Worm (Caenorhabditis elegans) whole organism, L3 larva: ENCODE data around the gene C55A6.1.

Experiments used
- R02D3.7 ChIP-seq: fragments of 150-350 bp; optimal IDR thresholded peaks from 2 replicates; lab custom pipeline; 2014; ENCODE audit warnings: missing biosample characterization, missing genetic modification characterization
- ZK546.5 ChIP-seq: sonication (generic microtip); optimal IDR thresholded peaks from 2 replicates; lab custom pipeline; 2017; ENCODE audit warnings: missing biosample characterization, missing genetic modification characterization
- ama-1 ChIP-seq: fragments of 150-350 bp; optimal IDR thresholded peaks from 2 replicates; lab custom pipeline; 2018
- ceh-28 ChIP-seq: fragments of 150-350 bp; optimal IDR thresholded peaks from 2 replicates; lab custom pipeline; 2014; ENCODE audit warnings: missing biosample characterization, missing genetic modification reagents, missing genetic modification characterization
- ceh-82 ChIP-seq: fragments of 150-350 bp; optimal IDR thresholded peaks from 2 replicates; lab custom pipeline; 2014; ENCODE audit warnings: missing biosample characterization, missing genetic modification characterization
- ceh-9 ChIP-seq: sonication (generic microtip); optimal IDR thresholded peaks from 2 replicates; lab custom pipeline; 2018; ENCODE audit warnings: missing biosample characterization, missing genetic modification characterization
- daf-12 ChIP-seq: fragments of 150-350 bp; optimal IDR thresholded peaks from 2 replicates; lab custom pipeline; 2014; ENCODE audit warnings: missing biosample characterization, missing genetic modification reagents, missing genetic modification characterization
- egl-27 ChIP-seq: sonication (generic microtip); optimal IDR thresholded peaks from 4 replicates; lab custom pipeline; 2017; ENCODE audit warnings: missing biosample characterization, missing genetic modification reagents, missing genetic modification characterization
- egl-5 ChIP-seq: fragments of 150-350 bp; optimal IDR thresholded peaks from 2 replicates; lab custom pipeline; 2017; ENCODE audit warnings: missing biosample characterization, missing genetic modification reagents, missing genetic modification characterization, inconsistent platforms
- elt-1 ChIP-seq: fragments of 150-350 bp; optimal IDR thresholded peaks from 2 replicates; lab custom pipeline; 2014; ENCODE audit warnings: missing biosample characterization, missing genetic modification characterization
- elt-2 ChIP-seq: sonication (generic microtip); optimal IDR thresholded peaks from 2 replicates; lab custom pipeline; 2016; ENCODE audit warnings: missing genetic modification reagents, mild to moderate bottlenecking, missing genetic modification characterization, missing compliant biosample characterization
- elt-3 ChIP-seq, 3 experiments: fragments of 150-350 bp in 1 of 3; sonication (generic microtip) in 2 of 3; optimal IDR thresholded peaks; 2 replicates in 2 of 3; 4 replicates in 1 of 3; lab custom pipeline; 2014 to 2017; ENCODE audit warnings: missing biosample characterization in 3 of 3, missing genetic modification characterization in 3 of 3
- eor-1 ChIP-seq, 2 experiments: fragments of 150-350 bp; optimal IDR thresholded peaks; 2 replicates each; lab custom pipeline; 2014 to 2018; ENCODE audit warnings: missing biosample characterization in 2 of 2, missing genetic modification characterization in 2 of 2
- fkh-10 ChIP-seq: sonication (generic microtip); optimal IDR thresholded peaks from 2 replicates; lab custom pipeline; 2017; ENCODE audit warnings: missing biosample characterization, missing genetic modification reagents, missing genetic modification characterization
- fkh-2 ChIP-seq: fragments of 150-350 bp; optimal IDR thresholded peaks from 2 replicates; lab custom pipeline; 2014; ENCODE audit warnings: missing biosample characterization, missing genetic modification reagents, missing genetic modification characterization
- fos-1 ChIP-seq: fragments of 150-350 bp; optimal IDR thresholded peaks from 2 replicates; lab custom pipeline; 2014; ENCODE audit warnings: missing biosample characterization, missing genetic modification characterization
- hmg-11 ChIP-seq: sonication (generic microtip); optimal IDR thresholded peaks from 2 replicates; lab custom pipeline; 2016; ENCODE audit warnings: missing genetic modification characterization, missing compliant biosample characterization
- jun-1 ChIP-seq: fragments of 150-350 bp; optimal IDR thresholded peaks from 2 replicates; lab custom pipeline; 2014; ENCODE audit warnings: missing biosample characterization, missing genetic modification reagents, missing genetic modification characterization
- lin-15B ChIP-seq: fragments of 150-350 bp; optimal IDR thresholded peaks from 2 replicates; lab custom pipeline; 2014; ENCODE audit warnings: missing biosample characterization, missing genetic modification characterization
- lin-39 ChIP-seq: fragments of 150-350 bp; optimal IDR thresholded peaks from 2 replicates; lab custom pipeline; 2018; ENCODE audit warnings: missing biosample characterization, missing genetic modification reagents, missing genetic modification characterization
- lsy-12 ChIP-seq: sonication (generic microtip); optimal IDR thresholded peaks from 2 replicates; lab custom pipeline; 2016; ENCODE audit warnings: mild to moderate bottlenecking, missing genetic modification characterization, missing compliant biosample characterization
- mdl-1 ChIP-seq: fragments of 150-350 bp; optimal IDR thresholded peaks from 2 replicates; lab custom pipeline; 2014; ENCODE audit warnings: missing biosample characterization, missing genetic modification characterization
- mml-1 ChIP-seq: fragments of 150-350 bp; sonication (generic microtip); optimal IDR thresholded peaks from 3 replicates; lab custom pipeline; 2014; ENCODE audit warnings: missing biosample characterization, missing genetic modification characterization
- nfya-1 ChIP-seq: sonication (generic microtip); optimal IDR thresholded peaks from 2 replicates; lab custom pipeline; 2017; ENCODE audit warnings: missing genetic modification characterization, mild to moderate bottlenecking, missing compliant biosample characterization, antibody characterized with exemption, moderate library complexity; ENCODE audit not compliant: insufficient read depth
- nhr-11 ChIP-seq: fragments of 150-350 bp; optimal IDR thresholded peaks from 2 replicates; lab custom pipeline; 2014; ENCODE audit warnings: missing biosample characterization, missing genetic modification characterization
- nhr-12 ChIP-seq: fragments of 150-350 bp; optimal IDR thresholded peaks from 2 replicates; lab custom pipeline; 2014; ENCODE audit warnings: missing biosample characterization, missing genetic modification characterization
- nhr-23 ChIP-seq: fragments of 150-350 bp; optimal IDR thresholded peaks from 2 replicates; lab custom pipeline; 2014; ENCODE audit warnings: missing biosample characterization, missing genetic modification reagents, missing genetic modification characterization
- nhr-237 ChIP-seq: fragments of 150-350 bp; optimal IDR thresholded peaks from 2 replicates; lab custom pipeline; 2014; ENCODE audit warnings: missing biosample characterization, missing genetic modification characterization
- nhr-25 ChIP-seq: sonication (generic microtip); optimal IDR thresholded peaks from 2 replicates; lab custom pipeline; 2017; ENCODE audit warnings: missing biosample characterization, missing genetic modification characterization
- nhr-28 ChIP-seq: fragments of 150-350 bp; optimal IDR thresholded peaks from 2 replicates; lab custom pipeline; 2014; ENCODE audit warnings: missing biosample characterization, missing genetic modification characterization
- nhr-43 ChIP-seq: sonication (generic microtip); optimal IDR thresholded peaks from 2 replicates; lab custom pipeline; 2016; ENCODE audit warnings: mild to moderate bottlenecking, missing genetic modification characterization, missing compliant biosample characterization; ENCODE audit not compliant: poor library complexity, severe bottlenecking
- nhr-67 ChIP-seq: fragments of 150-350 bp; optimal IDR thresholded peaks from 2 replicates; lab custom pipeline; 2014; ENCODE audit warnings: missing biosample characterization, missing genetic modification characterization
- nhr-76 ChIP-seq: fragments of 150-350 bp; sonication (generic microtip); optimal IDR thresholded peaks from 5 replicates; lab custom pipeline; 2014; ENCODE audit warnings: missing biosample characterization, missing genetic modification characterization
- nhr-77 ChIP-seq: fragments of 150-350 bp; optimal IDR thresholded peaks from 2 replicates; lab custom pipeline; 2014; ENCODE audit warnings: missing biosample characterization, missing genetic modification characterization
- pha-4 ChIP-seq: fragments of 150-350 bp; optimal IDR thresholded peaks from 2 replicates; lab custom pipeline; 2014; ENCODE audit warnings: missing biosample characterization, missing genetic modification reagents, missing genetic modification characterization
- pqm-1 ChIP-seq: fragments of 150-350 bp; optimal IDR thresholded peaks from 2 replicates; lab custom pipeline; 2017; ENCODE audit warnings: missing biosample characterization, missing genetic modification characterization, inconsistent platforms
- sea-2 ChIP-seq: fragments of 150-350 bp; sonication (generic microtip); optimal IDR thresholded peaks from 4 replicates; lab custom pipeline; 2014; ENCODE audit warnings: missing biosample characterization, missing genetic modification reagents, missing genetic modification characterization
- skn-1 ChIP-seq: fragments of 150-350 bp; optimal IDR thresholded peaks from 2 replicates; lab custom pipeline; 2014; ENCODE audit warnings: missing biosample characterization, missing genetic modification characterization
- snpc-4 ChIP-seq: fragments of 150-350 bp; optimal IDR thresholded peaks from 2 replicates; lab custom pipeline; 2014; ENCODE audit warnings: missing biosample characterization, missing genetic modification characterization
- tbx-2 ChIP-seq: sonication (generic microtip); optimal IDR thresholded peaks from 2 replicates; lab custom pipeline; 2016; ENCODE audit warnings: mild to moderate bottlenecking, missing genetic modification characterization, missing compliant biosample characterization
- unc-62 ChIP-seq: fragments of 150-350 bp; sonication (generic microtip); optimal IDR thresholded peaks from 4 replicates; lab custom pipeline; 2014; ENCODE audit warnings: missing biosample characterization, missing genetic modification reagents, missing genetic modification characterization
- zag-1 ChIP-seq: fragments of 150-350 bp; optimal IDR thresholded peaks from 2 replicates; lab custom pipeline; 2014; ENCODE audit warnings: missing biosample characterization, missing genetic modification characterization
- ztf-11 ChIP-seq: fragments of 150-350 bp; optimal IDR thresholded peaks from 2 replicates; lab custom pipeline; 2014; ENCODE audit warnings: missing biosample characterization, missing genetic modification characterization
- ztf-4 ChIP-seq: fragments of 150-350 bp; optimal IDR thresholded peaks from 2 replicates; lab custom pipeline; 2014; ENCODE audit warnings: missing biosample characterization, missing genetic modification characterization

Gene C55A6.1

ce11 chrV:11504853-11505397, at the start of gene C55A6.1, which contains the start of gene C55A6.10:
Gene C55A6.1, minus strand, starts transcription at chrV:11504968.
Gene C55A6.10, plus strand, starts transcription at chrV:11505347.
- TF ChIP-seq lsy-12 (tag; lab: Kevin White, UChicago) (peak; percentile 49), ceh-28 (tag; lab: Kevin White, UChicago) (peak; percentile 61), nhr-25 (tag; lab: Kevin White, UChicago) (peak; percentile 47), nhr-43 (tag; lab: Kevin White, UChicago) (peak; percentile 70), elt-1 (tag; lab: Kevin White, UChicago) (peak; percentile 13), tbx-2 (peak; percentile 36), elt-2 (peak; percentile 40), jun-1 (tag; lab: Kevin White, UChicago) (peak; percentile 44), hmg-11 (tag; lab: Kevin White, UChicago) (peak; percentile 68), snpc-4 (tag; lab: Kevin White, UChicago) (peak; percentile 20), nfya-1 (tag; lab: Kevin White, UChicago) (peak; percentile 83), fkh-10 (GFP tag; lab: Kevin White, UChicago) (peak; percentile 16), pha-4 (tag; lab: Kevin White, UChicago) (peak; percentile 66), lin-15B (tag; lab: Kevin White, UChicago) (peak; percentile 46), lin-39 (tag; lab: Kevin White, UChicago) (peak; percentile 22), nhr-23 (peak; percentile 61), R02D3.7 (tag; lab: Kevin White, UChicago) (peak; percentile 44), pqm-1 (tag; lab: Kevin White, UChicago) (peak; percentile 20)

- TF ChIP-seq nhr-23 (no peak), elt-2 (no peak), fkh-2 (tag; lab: Kevin White, UChicago) (no peak), pha-4 (tag; lab: Kevin White, UChicago) (no peak), ZK546.5 (tag; lab: Kevin White, UChicago) (no peak), ceh-82 (no peak), ama-1 (lab: Kevin White, UChicago) (no peak), ceh-9 (tag; lab: Kevin White, UChicago) (no peak)
Observed at ce11 chrV:11554260-11554659, 49.5 kb upstream of the C55A6.1 start, which contains the start of gene duo-1. Gene duo-1, plus strand, starts transcription at chrV:11554630.

ce11 chrV:11552379-11552778, 47.6 kb upstream of the C55A6.1 start, which contains the start of gene srx-85:
Gene srx-85, plus strand, starts transcription at chrV:11552679.
- TF ChIP-seq R02D3.7 (tag; lab: Kevin White, UChicago) (no peak), nhr-25 (tag; lab: Kevin White, UChicago) (no peak), elt-2 (no peak), elt-3 (tag; optimal IDR thresholded peaks at IDR 0.05; lab: Kevin White, UChicago) (no peak), nhr-67 (tag; lab: Kevin White, UChicago) (no peak), unc-62 (no peak)

ce11 chrV:11548914-11549406, 44.2 kb upstream of the C55A6.1 start, which contains the start of the genes F38B7.17 and F38B7.3:
Gene F38B7.17, minus strand, starts transcription at chrV:11548964.
Gene F38B7.3, plus strand, starts transcription at chrV:11549107.
- TF ChIP-seq ztf-4 (tag; lab: Kevin White, UChicago) (no peak), mml-1 (tag; lab: Kevin White, UChicago) (no peak), lin-39 (tag; lab: Kevin White, UChicago) (peak; percentile 18), ceh-28 (tag; lab: Kevin White, UChicago) (no peak), nhr-25 (tag; lab: Kevin White, UChicago) (peak; percentile 89), lin-15B (tag; lab: Kevin White, UChicago) (no peak), nhr-23 (no peak), nhr-11 (tag; lab: Kevin White, UChicago) (no peak), snpc-4 (tag; lab: Kevin White, UChicago) (peak; percentile 6), nhr-12 (tag; lab: Kevin White, UChicago) (no peak), elt-2 (peak; percentile 79), nhr-77 (tag; lab: Kevin White, UChicago) (no peak), zag-1 (no peak), fkh-10 (GFP tag; lab: Kevin White, UChicago) (no peak), pha-4 (tag; lab: Kevin White, UChicago) (peak; percentile 82), egl-5 (tag; lab: Kevin White, UChicago) (peak; percentile 2), ceh-9 (tag; lab: Kevin White, UChicago) (no peak), ceh-82 (no peak), skn-1 (tag; lab: Kevin White, UChicago) (peak; percentile 1), nfya-1 (tag; lab: Kevin White, UChicago) (peak; percentile 68), fos-1 (no peak), daf-12 (tag; lab: Kevin White, UChicago) (no peak), ztf-11 (tag; lab: Kevin White, UChicago) (no peak), nhr-28 (tag; lab: Kevin White, UChicago) (no peak), mdl-1 (tag; lab: Kevin White, UChicago) (peak; percentile 75), nhr-76 (tag; lab: Kevin White, UChicago) (no peak), egl-27 (tag; lab: Kevin White, UChicago) (no peak), elt-1 (tag; lab: Kevin White, UChicago) (peak; percentile 4), sea-2 (no peak), eor-1 (tag; optimal IDR thresholded peaks at IDR 0.05; lab: Kevin White, UChicago) (no peak), ama-1 (lab: Kevin White, UChicago) (no peak), ZK546.5 (tag; lab: Kevin White, UChicago) (no peak), elt-3 (tag; optimal IDR thresholded peaks at IDR 0.05; lab: Kevin White, UChicago) (no peak), nhr-237 (tag; lab: Kevin White, UChicago) (no peak)
